Worm (Caenorhabditis elegans) whole organism, L1 larva: ENCODE measurements around the gene F32D8.3.

Experiments
- C16A3.4 ChIP-seq: fragments of 150-350 bp; optimal IDR thresholded peaks from 2 replicates; lab custom pipeline; 2014; ENCODE audit warnings: missing biosample characterization, missing genetic modification characterization
- F16B12.6 ChIP-seq: fragments of 150-350 bp; optimal IDR thresholded peaks from 2 replicates; lab custom pipeline; 2014; ENCODE audit warnings: missing biosample characterization, missing genetic modification characterization
- Y116A8C.19 ChIP-seq: sonication (generic microtip); optimal IDR thresholded peaks from 2 replicates; lab custom pipeline; 2016; ENCODE audit warnings: missing compliant biosample characterization, missing genetic modification characterization, borderline replicate concordance
- alr-1 ChIP-seq: fragments of 200-800 bp; sonication (Bioruptor generic); optimal IDR thresholded peaks from 2 replicates; lab custom pipeline; 2018; ENCODE audit warnings: borderline replicate concordance, mild to moderate bottlenecking, missing genetic modification characterization, missing compliant biosample characterization
- aly-2 ChIP-seq: fragments of 150-350 bp; optimal IDR thresholded peaks from 2 replicates; lab custom pipeline; 2014; ENCODE audit warnings: missing biosample characterization, missing genetic modification characterization
- blmp-1 ChIP-seq: fragments of 150-350 bp; optimal IDR thresholded peaks from 2 replicates; lab custom pipeline; 2014; ENCODE audit warnings: missing biosample characterization, missing genetic modification characterization
- ceh-8 ChIP-seq: fragments of 200-800 bp; sonication (Bioruptor generic); optimal IDR thresholded peaks from 2 replicates; lab custom pipeline; 2018; ENCODE audit warnings: mild to moderate bottlenecking, missing genetic modification characterization, moderate library complexity, missing compliant biosample characterization
- ceh-82 ChIP-seq, 3 experiments: fragments of 150-350 bp in 1 of 3; sonication (generic microtip) in 2 of 3; optimal IDR thresholded peaks; 2 replicates each; lab custom pipeline; 2014 to 2017; ENCODE audit warnings: missing biosample characterization in 3 of 3, missing genetic modification characterization in 3 of 3
- ceh-88 ChIP-seq: fragments of 200-800 bp; sonication (Bioruptor generic); IDR thresholded peaks from 2 replicates; pipeline ENCODE4 v1.3.6; 2022; ENCODE audit warnings: missing genetic modification characterization, missing compliant biosample characterization
- dsc-1 ChIP-seq: sonication (generic microtip); optimal IDR thresholded peaks from 2 replicates; lab custom pipeline; 2016; ENCODE audit warnings: mild to moderate bottlenecking, missing genetic modification characterization, missing compliant biosample characterization
- efl-1 ChIP-seq, 4 experiments: fragments of 150-350 bp; optimal IDR thresholded peaks in 3 of 4; peaks in 1 of 4; 1 replicate in 1 of 4; 2 replicates in 3 of 4; lab custom pipeline; 2014; ENCODE audit warnings: missing biosample characterization in 2 of 4, missing genetic modification characterization in 2 of 4, missing genetic modification reagents in 2 of 4
- efl-3 ChIP-seq: fragments of 200-800 bp; sonication (Bioruptor generic); optimal IDR thresholded peaks from 2 replicates; lab custom pipeline; 2018; ENCODE audit warnings: mild to moderate bottlenecking, missing genetic modification characterization, missing compliant biosample characterization
- egl-13 ChIP-seq: sonication (generic microtip); optimal IDR thresholded peaks from 2 replicates; lab custom pipeline; 2016; ENCODE audit warnings: missing genotype, missing genetic modification reagents, missing genetic modification characterization, missing compliant biosample characterization
- elt-3 ChIP-seq, 6 experiments: fragments of 150-350 bp in 1 of 6; sonication (generic microtip); optimal IDR thresholded peaks; 2 replicates each; lab custom pipeline; 2017 to 2018; ENCODE audit warnings: missing biosample characterization in 6 of 6, missing genetic modification characterization in 6 of 6, inconsistent platforms in 1 of 6
- ets-5 ChIP-seq: fragments of 200-800 bp; sonication (Bioruptor generic); IDR thresholded peaks from 2 replicates; pipeline ENCODE4 v1.3.6; 2022; ENCODE audit warnings: missing genetic modification characterization, missing compliant biosample characterization
- fkh-10 ChIP-seq: sonication (generic microtip); optimal IDR thresholded peaks from 2 replicates; lab custom pipeline; 2017; ENCODE audit warnings: missing biosample characterization, missing genetic modification reagents, missing genetic modification characterization
- fkh-8 ChIP-seq: sonication (generic microtip); optimal IDR thresholded peaks from 2 replicates; lab custom pipeline; 2016; ENCODE audit warnings: mild to moderate bottlenecking, missing genetic modification characterization, missing compliant biosample characterization
- fos-1 ChIP-seq: fragments of 150-350 bp; optimal IDR thresholded peaks from 2 replicates; lab custom pipeline; 2014; ENCODE audit warnings: missing biosample characterization, missing genetic modification characterization
- hlh-4 ChIP-seq: sonication (generic microtip); optimal IDR thresholded peaks from 2 replicates; lab custom pipeline; 2016; ENCODE audit warnings: mild to moderate bottlenecking, missing genetic modification characterization, missing compliant biosample characterization
- isw-1 ChIP-seq: fragments of 200-800 bp; sonication (Bioruptor generic); IDR thresholded peaks from 2 replicates; pipeline ENCODE4 v1.3.6; 2022; ENCODE audit warnings: missing genetic modification characterization, missing compliant biosample characterization
- jun-1 ChIP-seq: fragments of 150-350 bp; optimal IDR thresholded peaks from 2 replicates; lab custom pipeline; 2014; ENCODE audit warnings: missing biosample characterization, missing genetic modification reagents, missing genetic modification characterization
- lin-14 ChIP-seq: fragments of 200-800 bp; sonication (Bioruptor generic); optimal IDR thresholded peaks from 2 replicates; lab custom pipeline; 2018; ENCODE audit warnings: mild to moderate bottlenecking, missing genetic modification characterization, moderate library complexity, missing compliant biosample characterization
- lin-39 ChIP-seq: fragments of 150-350 bp; optimal IDR thresholded peaks from 2 replicates; lab custom pipeline; 2014; ENCODE audit warnings: missing biosample characterization, missing genetic modification reagents, missing genetic modification characterization
- mdl-1 ChIP-seq, 2 experiments: fragments of 150-350 bp; optimal IDR thresholded peaks; 2 replicates each; lab custom pipeline; 2014 to 2017; ENCODE audit warnings: missing biosample characterization in 2 of 2, missing genetic modification characterization in 2 of 2, inconsistent platforms in 1 of 2
- mef-2 ChIP-seq: fragments of 150-350 bp; optimal IDR thresholded peaks from 2 replicates; lab custom pipeline; 2014; ENCODE audit warnings: missing biosample characterization, missing genetic modification characterization
- mep-1 ChIP-seq: fragments of 150-350 bp; optimal IDR thresholded peaks from 2 replicates; lab custom pipeline; 2014; ENCODE audit warnings: missing biosample characterization, missing genetic modification characterization
- nhr-12 ChIP-seq: sonication (generic microtip); optimal IDR thresholded peaks from 2 replicates; lab custom pipeline; 2017; ENCODE audit warnings: missing biosample characterization, missing genetic modification characterization
- nhr-71 ChIP-seq: sonication (generic microtip); optimal IDR thresholded peaks from 2 replicates; lab custom pipeline; 2016; ENCODE audit warnings: mild to moderate bottlenecking, missing genetic modification characterization, moderate library complexity, missing compliant biosample characterization
- nhr-84 ChIP-seq: sonication (generic microtip); optimal IDR thresholded peaks from 2 replicates; lab custom pipeline; 2017; ENCODE audit warnings: missing biosample characterization, missing genetic modification characterization
- pag-3 ChIP-seq: sonication (generic microtip); optimal IDR thresholded peaks from 2 replicates; lab custom pipeline; 2017; ENCODE audit warnings: missing genetic modification characterization, mild to moderate bottlenecking, missing compliant biosample characterization, antibody characterized with exemption, borderline replicate concordance; ENCODE audit not compliant: insufficient read depth
- pqm-1 ChIP-seq: sonication (generic microtip); optimal IDR thresholded peaks from 3 replicates; lab custom pipeline; 2017; ENCODE audit warnings: missing biosample characterization, missing genetic modification characterization
- rnt-1 ChIP-seq: sonication (generic microtip); optimal IDR thresholded peaks from 2 replicates; lab custom pipeline; 2016; ENCODE audit warnings: mild to moderate bottlenecking, missing genetic modification characterization, moderate library complexity, missing compliant biosample characterization
- snpc-4 ChIP-seq: fragments of 150-350 bp; optimal IDR thresholded peaks from 2 replicates; lab custom pipeline; 2014; ENCODE audit warnings: missing biosample characterization, missing genetic modification characterization
- sup-37 ChIP-seq: fragments of 200-800 bp; sonication (Bioruptor generic); optimal IDR thresholded peaks from 2 replicates; lab custom pipeline; 2018; ENCODE audit warnings: mild to moderate bottlenecking, missing genetic modification characterization, missing compliant biosample characterization
- tbx-2 ChIP-seq: sonication (generic microtip); optimal IDR thresholded peaks from 2 replicates; lab custom pipeline; 2016; ENCODE audit warnings: missing genetic modification characterization, missing compliant biosample characterization
- tlp-1 ChIP-seq: fragments of 150-350 bp; optimal IDR thresholded peaks from 2 replicates; lab custom pipeline; 2014; ENCODE audit warnings: missing biosample characterization, missing genetic modification characterization
- unc-130 ChIP-seq: fragments of 150-350 bp; optimal IDR thresholded peaks from 2 replicates; lab custom pipeline; 2017; ENCODE audit warnings: missing biosample characterization, missing genetic modification characterization, inconsistent platforms
- unc-30 ChIP-seq: sonication (generic microtip); optimal IDR thresholded peaks from 2 replicates; lab custom pipeline; 2017; ENCODE audit warnings: missing biosample characterization, missing genetic modification characterization
- unc-62 ChIP-seq: fragments of 150-350 bp; optimal IDR thresholded peaks from 2 replicates; lab custom pipeline; 2014; ENCODE audit warnings: missing biosample characterization, missing genetic modification reagents, missing genetic modification characterization
- unc-98 ChIP-seq: fragments of 200-800 bp; sonication (Bioruptor generic); IDR thresholded peaks from 2 replicates; pipeline ENCODE4 v1.3.6; 2022; ENCODE audit warnings: missing genetic modification characterization, missing compliant biosample characterization
- vab-15 ChIP-seq: sonication (generic microtip); optimal IDR thresholded peaks from 2 replicates; lab custom pipeline; 2017; ENCODE audit warnings: missing genotype, mild to moderate bottlenecking, missing genetic modification characterization, missing compliant biosample characterization
- zip-4 ChIP-seq: fragments of 200-800 bp; sonication (Bioruptor generic); optimal IDR thresholded peaks from 2 replicates; lab custom pipeline; 2018; ENCODE audit warnings: mild to moderate bottlenecking, missing genetic modification characterization, moderate library complexity, missing compliant biosample characterization
- ztf-4 ChIP-seq: fragments of 150-350 bp; optimal IDR thresholded peaks from 2 replicates; lab custom pipeline; 2014; ENCODE audit warnings: missing biosample characterization, missing genetic modification characterization

F32D8.3 gene

ce11 chrV:10890980-10891379 is 4.3 kb downstream of the F32D8.3 start, which contains the start of gene F32D8.12 (continued):
- TF ChIP-seq nhr-71 (tag; lab: Kevin White, UChicago) (peak; percentile 86), ets-5 (no peak), fos-1 (tag; lab: Kevin White, UChicago) (no peak), zip-4 (GFP tag; lab: Kevin White, UChicago) (no peak), ceh-88 (no peak), fkh-10 (no peak), mef-2 (tag; lab: Kevin White, UChicago) (no peak), F16B12.6 (tag; lab: Kevin White, UChicago) (no peak), sup-37 (GFP tag; lab: Kevin White, UChicago) (no peak), aly-2 (tag; lab: Kevin White, UChicago) (no peak), hlh-4 (tag; lab: Kevin White, UChicago) (no peak), unc-30 (no peak), nhr-12 (tag; lab: Kevin White, UChicago) (no peak), pqm-1 (no peak), unc-62 (GFP tag; lab: Kevin White, UChicago) (no peak), elt-3 (tag; optimal IDR thresholded peaks at IDR 0.05; lab: Kevin White, UChicago) (peak in 2 of 6 experiments; percentile 41 to 62), ceh-82 (tag; optimal IDR thresholded peaks at IDR 0.05; lab: Kevin White, UChicago) (peak in 1 of 3 experiments; percentile 22), unc-130 (tag; lab: Kevin White, UChicago) (peak; percentile 57), ceh-8 (GFP tag; lab: Kevin White, UChicago) (no peak), pag-3 (tag; lab: Kevin White, UChicago) (no peak), egl-13 (no peak), ztf-4 (no peak), tlp-1 (tag; lab: Kevin White, UChicago) (no peak), lin-14 (GFP tag; lab: Kevin White, UChicago) (peak; percentile 61), C16A3.4 (tag; lab: Kevin White, UChicago) (peak; percentile 35), mep-1 (tag; lab: Kevin White, UChicago) (no peak), lin-39 (tag; lab: Kevin White, UChicago) (no peak), alr-1 (tag; lab: Kevin White, UChicago) (no peak), vab-15 (no peak), tbx-2 (tag; lab: Kevin White, UChicago) (no peak), fkh-8 (no peak), Y116A8C.19 (tag; lab: Kevin White, UChicago) (no peak), dsc-1 (peak; percentile 19), nhr-84 (tag; lab: Kevin White, UChicago) (no peak), efl-3 (GFP tag; lab: Kevin White, UChicago) (no peak), unc-98 (GFP tag; lab: Robert Waterston, UW) (no peak), isw-1 (GFP tag; lab: Robert Waterston, UW) (no peak), mdl-1 (tag; optimal IDR thresholded peaks at IDR 0.05; lab: Kevin White, UChicago) (peak in 1 of 2 experiments; percentile 10), rnt-1 (peak; percentile 37), snpc-4 (no peak), jun-1 (no peak)
- TF ChIP-seq, all 84 proteins: peak for 25

- TF ChIP-seq efl-1 (optimal IDR thresholded peaks at IDR 0.05; lab: Kevin White, UChicago) (no peak), efl-1 (GFP tag; optimal IDR thresholded peaks at IDR 0.05 in 1 of 2; lab: Kevin White, UChicago) (peak in 1 of 2 experiments; percentile 90), blmp-1 (tag; lab: Kevin White, UChicago) (no peak)
These were observed 7.0 kb downstream of the F32D8.3 start, which contains the start of gene F32D8.4 for ce11 chrV:10893510-10894128. TSS of gene F32D8.4 (minus strand) at chrV:10893560.
